Worm (Caenorhabditis elegans) whole organism, L1 larva: Measurements from ENCODE around the gene gldc-1.

Source experiments
- C16A3.4 ChIP-seq: fragments of 150-350 bp; optimal IDR thresholded peaks from 2 replicates; lab custom pipeline; 2014; ENCODE audit warnings: missing biosample characterization, missing genetic modification characterization
- ceh-8 ChIP-seq: fragments of 200-800 bp; sonication (Bioruptor generic); optimal IDR thresholded peaks from 2 replicates; lab custom pipeline; 2018; ENCODE audit warnings: mild to moderate bottlenecking, missing genetic modification characterization, moderate library complexity, missing compliant biosample characterization
- ces-1 ChIP-seq: fragments of 150-350 bp; optimal IDR thresholded peaks from 2 replicates; lab custom pipeline; 2014; ENCODE audit warnings: missing biosample characterization, missing genetic modification reagents, missing genetic modification characterization
- lin-13 ChIP-seq: fragments of 150-350 bp; optimal IDR thresholded peaks from 2 replicates; lab custom pipeline; 2014; ENCODE audit warnings: missing biosample characterization, missing genetic modification reagents, missing genetic modification characterization
- nhr-47 ChIP-seq: sonication (generic microtip); optimal IDR thresholded peaks from 2 replicates; lab custom pipeline; 2016; ENCODE audit warnings: mild to moderate bottlenecking, missing genetic modification characterization, moderate library complexity, missing compliant biosample characterization
- unc-130 ChIP-seq: fragments of 150-350 bp; optimal IDR thresholded peaks from 2 replicates; lab custom pipeline; 2017; ENCODE audit warnings: missing biosample characterization, missing genetic modification characterization, inconsistent platforms
- vab-15 ChIP-seq: sonication (generic microtip); optimal IDR thresholded peaks from 2 replicates; lab custom pipeline; 2017; ENCODE audit warnings: missing genotype, mild to moderate bottlenecking, missing genetic modification characterization, missing compliant biosample characterization
- ztf-4 ChIP-seq: fragments of 150-350 bp; optimal IDR thresholded peaks from 2 replicates; lab custom pipeline; 2014; ENCODE audit warnings: missing biosample characterization, missing genetic modification characterization

The gldc-1 gene

DNA sequence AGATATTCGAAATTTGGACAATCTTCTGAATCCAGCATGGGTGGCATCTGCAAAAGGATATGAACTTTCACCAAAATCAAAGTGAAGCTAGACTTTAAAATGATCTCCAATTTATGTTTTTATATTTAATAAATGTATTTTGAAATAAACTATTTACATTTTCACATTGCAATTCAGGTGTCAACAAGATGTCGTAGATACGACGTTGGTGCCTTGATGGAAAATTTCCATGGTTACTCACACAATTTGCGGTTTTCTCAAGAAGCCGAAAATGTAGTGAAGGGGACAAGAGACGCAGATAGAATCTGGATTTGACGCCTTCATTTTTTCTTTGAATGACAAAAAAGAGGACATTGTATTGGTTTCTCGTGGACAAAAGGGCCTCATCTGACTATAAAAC, 49.3 kb downstream of the gldc-1 start, which contains the start of gene rgs-3:
Gene rgs-3 (plus strand): TSS at position 301 of the 400 bp plus-strand sequence.
- TF ChIP-seq vab-15 (tag; lab: Kevin White, UChicago) (no peak), ces-1 (no peak), C16A3.4 (tag; lab: Kevin White, UChicago) (no peak), lin-13 (GFP tag; lab: Kevin White, UChicago) (no peak), ztf-4 (tag; lab: Kevin White, UChicago) (no peak), nhr-47 (tag; lab: Kevin White, UChicago) (no peak)

DNA sequence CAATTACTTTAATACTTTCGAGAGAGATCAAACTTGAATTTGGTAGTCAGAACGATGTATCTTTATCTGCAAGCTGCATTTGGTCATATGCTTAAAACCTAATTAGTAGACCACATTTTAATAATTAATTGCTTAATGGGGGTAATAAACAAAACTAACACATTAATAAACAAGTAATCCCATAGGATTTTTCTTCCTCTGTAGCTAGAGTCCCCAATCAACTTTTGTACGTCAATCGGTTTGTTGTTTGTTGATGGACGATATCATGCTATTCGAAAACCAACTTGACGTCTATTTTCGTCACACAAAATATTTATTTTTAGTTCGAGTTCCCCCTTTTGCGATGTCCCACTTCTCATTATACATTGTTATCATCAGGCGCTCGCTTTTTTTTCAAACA, 51.3 kb downstream of the gldc-1 start:
- TF ChIP-seq unc-130 (tag; lab: Kevin White, UChicago) (no peak), ceh-8 (GFP tag; lab: Kevin White, UChicago) (peak; percentile 96)
